Worm (Caenorhabditis elegans) whole organism, L4 larva: ENCODE data around the gene dpr-1.

ENCODE experiments used
- F10B5.3 ChIP-seq: sonication (generic microtip); optimal IDR thresholded peaks from 2 replicates; lab custom pipeline; 2016; ENCODE audit warnings: mild to moderate bottlenecking, missing genetic modification characterization, missing compliant biosample characterization
- ama-1 ChIP-seq: fragments of 150-350 bp; optimal IDR thresholded peaks from 2 replicates; lab custom pipeline; 2014; ENCODE audit warnings: inconsistent platforms, mixed read lengths
- dmd-6 ChIP-seq: fragments of 200-800 bp; sonication (Bioruptor generic); IDR thresholded peaks from 2 replicates; pipeline ENCODE4 v1.3.6; 2022; ENCODE audit warnings: missing genetic modification reagents, missing genetic modification characterization, missing compliant biosample characterization
- hlh-30 ChIP-seq: sonication (generic microtip); optimal IDR thresholded peaks from 2 replicates; lab custom pipeline; 2017; ENCODE audit warnings: antibody characterized with exemption, mild to moderate bottlenecking, missing genetic modification characterization, missing compliant biosample characterization; ENCODE audit not compliant: insufficient read depth
- jun-1 ChIP-seq: fragments of 150-350 bp; optimal IDR thresholded peaks from 2 replicates; lab custom pipeline; 2014; ENCODE audit warnings: missing biosample characterization, missing genetic modification reagents, missing genetic modification characterization
- lsy-2 ChIP-seq, 2 experiments: fragments of 150-350 bp in 1 of 2; sonication (generic microtip) in 1 of 2; optimal IDR thresholded peaks; 2 replicates each; lab custom pipeline; 2014 to 2017; ENCODE audit warnings: missing biosample characterization in 2 of 2, missing genetic modification characterization in 2 of 2
- nhr-237 ChIP-seq: sonication (generic microtip); optimal IDR thresholded peaks from 2 replicates; lab custom pipeline; 2017; ENCODE audit warnings: missing biosample characterization, missing genetic modification characterization
- nhr-48 ChIP-seq: sonication (generic microtip); optimal IDR thresholded peaks from 2 replicates; lab custom pipeline; 2016; ENCODE audit warnings: mild to moderate bottlenecking, missing genetic modification characterization, missing compliant biosample characterization
- pha-4 ChIP-seq, 2 experiments: fragments of 150-350 bp in 1 of 2; fragments of 200-800 bp in 1 of 2; sonication (Bioruptor generic) in 1 of 2; IDR thresholded peaks in 1 of 2; optimal IDR thresholded peaks in 1 of 2; 2 replicates each; pipeline versions ENCODE4 v1.3.6 to Lab custom; 2014 to 2022; ENCODE audit warnings: missing genetic modification characterization in 2 of 2, missing genetic modification reagents in 2 of 2, missing biosample characterization in 1 of 2, missing compliant biosample characterization in 1 of 2
- pqm-1 ChIP-seq: sonication (generic microtip); optimal IDR thresholded peaks from 2 replicates; lab custom pipeline; 2017; ENCODE audit warnings: missing biosample characterization, missing genetic modification characterization
- saeg-2 ChIP-seq: fragments of 200-800 bp; sonication (Bioruptor generic); IDR thresholded peaks from 2 replicates; pipeline ENCODE4 v1.3.6; 2022; ENCODE audit warnings: missing genetic modification reagents, missing genetic modification characterization, missing compliant biosample characterization
- unc-62 ChIP-seq, 3 experiments: fragments of 150-350 bp in 1 of 3; sonication (generic microtip); optimal IDR thresholded peaks in 2 of 3; peaks in 1 of 3; 1 replicate in 1 of 3; 2 replicates in 2 of 3; lab custom pipeline; 2014 to 2017; ENCODE audit warnings: missing biosample characterization in 3 of 3, missing genetic modification characterization in 3 of 3, missing genetic modification reagents in 3 of 3, missing genotype in 1 of 3
- zag-1 ChIP-seq: fragments of 150-350 bp; optimal IDR thresholded peaks from 2 replicates; lab custom pipeline; 2014; ENCODE audit warnings: missing biosample characterization, missing genetic modification characterization

DNA sequence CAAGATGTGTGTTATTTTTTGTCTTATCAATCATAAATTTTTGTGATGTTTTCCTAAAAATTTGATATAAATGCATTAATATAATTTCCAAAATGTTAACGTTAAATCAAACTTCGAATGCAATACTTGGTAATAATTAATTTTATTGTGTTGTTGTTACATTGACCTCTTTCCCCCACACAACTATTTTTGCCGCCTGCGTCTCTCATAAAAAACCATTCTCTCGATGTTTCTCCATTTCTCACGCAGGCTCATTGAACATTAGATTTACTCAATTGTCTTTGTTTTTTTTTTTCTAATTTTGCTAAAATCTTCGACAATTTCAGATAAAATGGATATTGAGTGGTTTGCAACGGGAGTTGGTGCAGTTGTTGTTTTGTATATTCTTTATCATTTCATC lies 35.8 kb downstream of the dpr-1 start, which contains the start of gene stdh-1:
- TF ChIP-seq lsy-2 (tag; optimal IDR thresholded peaks at IDR 0.05; lab: Kevin White, UChicago) (no peak), zag-1 (tag; lab: Kevin White, UChicago) (no peak), saeg-2 (no peak), unc-62 (GFP tag; optimal IDR thresholded peaks at IDR 0.05 in 1 of 2; lab: Kevin White, UChicago) (no peak), unc-62 (tag; optimal IDR thresholded peaks at IDR 0.05; lab: Kevin White, UChicago) (no peak), pqm-1 (tag; lab: Kevin White, UChicago) (no peak), jun-1 (tag; lab: Kevin White, UChicago) (no peak), pha-4 (GFP tag; IDR thresholded peaks at IDR 0.05; lab: Robert Waterston, UW) (no peak), pha-4 (tag; optimal IDR thresholded peaks at IDR 0.05; lab: Kevin White, UChicago) (no peak), nhr-48 (tag; lab: Kevin White, UChicago) (no peak), ama-1 (lab: Kevin White, UChicago) (no peak), dmd-6 (GFP tag; lab: Robert Waterston, UW) (no peak), hlh-30 (tag; lab: Kevin White, UChicago) (no peak), nhr-237 (tag; lab: Kevin White, UChicago) (no peak), F10B5.3 (tag; lab: Kevin White, UChicago) (no peak)
